Fruit fly (Drosophila melanogaster): Measurements from ENCODE around the gene Eig71Eh.
A peak's percentile ranks its signal among the peaks of the same experiment; 100 is the strongest.

Eig71Eh gene

dm6 chr3L:15637618-15638017, 21.6 kb downstream of the Eig71Eh start:
- TF ChIP-seq insv (GFP tag; optimal IDR thresholded peaks at IDR 0.05) (no peak), sd (tag; optimal IDR thresholded peaks at IDR 0.05) (peak; percentile 17), Fer2 (tag; optimal IDR thresholded peaks at IDR 0.05) (no peak), vnd (GFP tag; IDR thresholded peaks at IDR 0.05; ENCODE audit: partially characterized antibody) (no peak), MBD-R2 (GFP tag; IDR thresholded peaks at IDR 0.05) (no peak), Lpt (GFP tag; optimal IDR thresholded peaks at IDR 0.05) (no peak), lmd (GFP tag; IDR thresholded peaks at IDR 0.05) (no peak), chm (GFP tag; IDR thresholded peaks at IDR 0.05) (no peak), fu2 (GFP tag; optimal IDR thresholded peaks at IDR 0.05) (no peak), Lhr (GFP tag; optimal IDR thresholded peaks at IDR 0.05) (no peak), Oli (tag; optimal IDR thresholded peaks at IDR 0.05) (no peak), wek (GFP tag; optimal IDR thresholded peaks at IDR 0.05) (peak; percentile 28), Ets65A (GFP tag) (peak; percentile 52), Xrp1 (GFP tag; IDR thresholded peaks at IDR 0.05) (peak; percentile 39), crc (GFP tag; optimal IDR thresholded peaks at IDR 0.05) (no peak), CG4707 (GFP tag; optimal IDR thresholded peaks at IDR 0.05) (no peak), br (optimal IDR thresholded peaks at IDR 0.05) (no peak)

dm6 chr3L:15636978-15637377, 22.3 kb downstream of the Eig71Eh start:
- TF ChIP-seq onecut (GFP tag; IDR thresholded peaks at IDR 0.05) (no peak), pita (GFP tag; optimal IDR thresholded peaks at IDR 0.05) (peak; percentile 76), mirr (GFP tag; optimal IDR thresholded peaks at IDR 0.05) (no peak), Hmr (GFP tag; optimal IDR thresholded peaks at IDR 0.05) (no peak), sisA (GFP tag; IDR thresholded peaks at IDR 0.05) (no peak), dati (GFP tag; IDR thresholded peaks at IDR 0.05) (no peak), CG18262 (tag; optimal IDR thresholded peaks at IDR 0.05) (no peak), grau (tag; optimal IDR thresholded peaks at IDR 0.05) (peak; percentile 20), lmd (GFP tag; IDR thresholded peaks at IDR 0.05) (no peak), trem (tag; optimal IDR thresholded peaks at IDR 0.05) (no peak), CG18619 (GFP tag; optimal IDR thresholded peaks at IDR 0.05) (no peak), CG11723 (GFP tag; optimal IDR thresholded peaks at IDR 0.05) (no peak), bsh (GFP tag; optimal IDR thresholded peaks at IDR 0.05) (peak in 1 of 2 experiments; percentile 29), chn (GFP tag; optimal IDR thresholded peaks at IDR 0.05) (no peak), sqz (GFP tag; optimal IDR thresholded peaks at IDR 0.05) (peak; percentile 35), Lhr (GFP tag; optimal IDR thresholded peaks at IDR 0.05) (peak; percentile 27), da (GFP tag; optimal IDR thresholded peaks at IDR 0.05) (no peak), dmrt11E (tag; optimal IDR thresholded peaks at IDR 0.05) (peak; percentile 20), yki (optimal IDR thresholded peaks at IDR 0.05) (no peak), en (GFP tag; optimal IDR thresholded peaks at IDR 0.05) (no peak), ken (GFP tag; IDR thresholded peaks at IDR 0.05) (no peak), CG10274 (GFP tag; optimal IDR thresholded peaks at IDR 0.05) (no peak), CG12391 (tag; optimal IDR thresholded peaks at IDR 0.05) (no peak), CG4707 (GFP tag; optimal IDR thresholded peaks at IDR 0.05) (no peak), CG7987 (GFP tag; optimal IDR thresholded peaks at IDR 0.05) (no peak), insv (GFP tag; optimal IDR thresholded peaks at IDR 0.05) (peak; percentile 65 to 96), CG17328 (GFP tag; IDR thresholded peaks at IDR 0.05) (no peak), h (optimal IDR thresholded peaks at IDR 0.05) (no peak), B-H1 (GFP tag; IDR thresholded peaks at IDR 0.05) (no peak), CG8089 (GFP tag; optimal IDR thresholded peaks at IDR 0.05) (no peak), ro (GFP tag; IDR thresholded peaks at IDR 0.05) (no peak), Fer2 (tag; optimal IDR thresholded peaks at IDR 0.05) (no peak), CG18599 (GFP tag; optimal IDR thresholded peaks at IDR 0.05) (no peak), disco-r (GFP tag; optimal IDR thresholded peaks at IDR 0.05) (no peak), TFAM (GFP tag; optimal IDR thresholded peaks at IDR 0.05) (no peak), CG6254 (GFP tag; optimal IDR thresholded peaks at IDR 0.05) (no peak), NfI (GFP tag; optimal IDR thresholded peaks at IDR 0.05) (peak; percentile 23), CG12942 (GFP tag; optimal IDR thresholded peaks at IDR 0.05) (no peak), CG11085 (GFP tag; IDR thresholded peaks at IDR 0.05) (no peak), ewg (GFP tag; optimal IDR thresholded peaks at IDR 0.05) (peak; percentile 29)

All from whole organism, embryonic.